Worm (Caenorhabditis elegans) whole organism, L4 larva: ENCODE results near the gene arx-5.

Source experiments
- F26F4.8 ChIP-seq: fragments of 200-800 bp; sonication (Bioruptor generic); conservative IDR thresholded peaks from 2 replicates; pipeline ENCODE4 v1.3.6; 2022; ENCODE audit warnings: missing genetic modification characterization, missing compliant biosample characterization
- F37D6.2 ChIP-seq: sonication (generic microtip); optimal IDR thresholded peaks from 2 replicates; lab custom pipeline; 2016; ENCODE audit warnings: mild to moderate bottlenecking, missing genetic modification characterization, missing compliant biosample characterization
- R02D3.7 ChIP-seq: fragments of 150-350 bp; sonication (generic microtip); optimal IDR thresholded peaks from 3 replicates; lab custom pipeline; 2014; ENCODE audit warnings: missing biosample characterization, missing genetic modification characterization
- T26A8.4 ChIP-seq: fragments of 200-800 bp; sonication (Bioruptor generic); IDR thresholded peaks from 2 replicates; pipeline ENCODE4 v1.3.6; 2022; ENCODE audit warnings: missing genetic modification characterization, missing compliant biosample characterization
- Y105C5A.15 ChIP-seq: fragments of 200-800 bp; sonication (Bioruptor generic); IDR thresholded peaks from 2 replicates; pipeline ENCODE4 v1.3.6; 2022; ENCODE audit warnings: missing genetic modification characterization, missing compliant biosample characterization
- Y48G9A.11 ChIP-seq: fragments of 200-800 bp; sonication (Bioruptor generic); IDR thresholded peaks from 2 replicates; pipeline ENCODE4 v1.3.6; 2022; ENCODE audit warnings: missing genetic modification reagents, missing genetic modification characterization, missing compliant biosample characterization
- Y5F2A.4 ChIP-seq: fragments of 200-800 bp; sonication (Bioruptor generic); optimal IDR thresholded peaks from 2 replicates; lab custom pipeline; 2018; ENCODE audit warnings: mild to moderate bottlenecking, missing genetic modification characterization, missing compliant biosample characterization
- ZK546.5 ChIP-seq, 2 experiments: sonication (generic microtip); optimal IDR thresholded peaks; 2 replicates each; lab custom pipeline; 2017; ENCODE audit warnings: missing biosample characterization in 2 of 2, missing genetic modification characterization in 2 of 2
- ama-1 ChIP-seq: fragments of 150-350 bp; optimal IDR thresholded peaks from 2 replicates; lab custom pipeline; 2014; ENCODE audit warnings: inconsistent platforms, mixed read lengths
- attf-4 ChIP-seq: sonication (generic microtip); optimal IDR thresholded peaks from 3 replicates; lab custom pipeline; 2017; ENCODE audit warnings: missing biosample characterization, missing genetic modification characterization
- ceh-44 ChIP-seq: fragments of 200-800 bp; sonication (Bioruptor generic); IDR thresholded peaks from 2 replicates; pipeline ENCODE4 v1.3.6; 2022; ENCODE audit warnings: missing genetic modification reagents, missing genetic modification characterization, missing compliant biosample characterization
- ceh-62 ChIP-seq: sonication (generic microtip); optimal IDR thresholded peaks from 2 replicates; lab custom pipeline; 2017; ENCODE audit warnings: missing biosample characterization, missing genetic modification characterization
- ceh-82 ChIP-seq: sonication (generic microtip); optimal IDR thresholded peaks from 2 replicates; lab custom pipeline; 2017; ENCODE audit warnings: missing biosample characterization, missing genetic modification characterization
- cey-2 ChIP-seq: sonication (generic microtip); optimal IDR thresholded peaks from 3 replicates; lab custom pipeline; 2017; ENCODE audit warnings: missing genetic modification characterization, mild to moderate bottlenecking, missing compliant biosample characterization, antibody characterized with exemption, borderline replicate concordance; ENCODE audit not compliant: insufficient read depth
- ctbp-1 ChIP-seq: fragments of 200-800 bp; sonication (Bioruptor generic); IDR thresholded peaks from 2 replicates; pipeline ENCODE4 v1.3.6; 2022; ENCODE audit warnings: missing genetic modification reagents, missing genetic modification characterization, missing compliant biosample characterization
- daf-19 ChIP-seq: fragments of 200-800 bp; sonication (Bioruptor generic); conservative IDR thresholded peaks from 2 replicates; pipeline ENCODE4 v1.3.6; 2022; ENCODE audit warnings: missing genetic modification characterization, missing compliant biosample characterization
- daf-8 ChIP-seq: fragments of 200-800 bp; sonication (Bioruptor generic); IDR thresholded peaks from 2 replicates; pipeline ENCODE4 v1.3.6; 2022; ENCODE audit warnings: missing genetic modification characterization, missing compliant biosample characterization
- dmd-6 ChIP-seq: fragments of 200-800 bp; sonication (Bioruptor generic); IDR thresholded peaks from 2 replicates; pipeline ENCODE4 v1.3.6; 2022; ENCODE audit warnings: missing genetic modification reagents, missing genetic modification characterization, missing compliant biosample characterization
- dmd-8 ChIP-seq: fragments of 200-800 bp; sonication (Bioruptor generic); IDR thresholded peaks from 2 replicates; pipeline ENCODE4 v1.3.6; 2022; ENCODE audit warnings: missing genetic modification characterization, missing compliant biosample characterization
- dmd-9 ChIP-seq: fragments of 200-800 bp; sonication (Bioruptor generic); IDR thresholded peaks from 2 replicates; pipeline ENCODE4 v1.3.6; 2022; ENCODE audit warnings: missing genetic modification reagents, missing genetic modification characterization, missing compliant biosample characterization
- duxl-1 ChIP-seq: sonication (generic microtip); optimal IDR thresholded peaks from 2 replicates; lab custom pipeline; 2016; ENCODE audit warnings: mild to moderate bottlenecking, missing genetic modification characterization, moderate library complexity, missing compliant biosample characterization; ENCODE audit not compliant: poor library complexity
- dve-1 ChIP-seq: sonication (generic microtip); optimal IDR thresholded peaks from 2 replicates; lab custom pipeline; 2017; ENCODE audit warnings: antibody characterized with exemption, mild to moderate bottlenecking, missing genetic modification characterization, missing compliant biosample characterization; ENCODE audit not compliant: insufficient read depth
- egl-43 ChIP-seq: fragments of 200-800 bp; sonication (Bioruptor generic); IDR thresholded peaks from 2 replicates; pipeline ENCODE4 v1.3.6; 2022; ENCODE audit warnings: missing genetic modification reagents, missing genetic modification characterization, missing compliant biosample characterization
- fkh-10 ChIP-seq: fragments of 150-350 bp; optimal IDR thresholded peaks from 2 replicates; lab custom pipeline; 2014; ENCODE audit warnings: missing biosample characterization, missing genetic modification reagents, missing genetic modification characterization
- hlh-11 ChIP-seq: fragments of 200-800 bp; sonication (Bioruptor generic); optimal IDR thresholded peaks from 2 replicates; lab custom pipeline; 2018; ENCODE audit warnings: mild to moderate bottlenecking, missing genetic modification characterization, missing compliant biosample characterization
- hlh-30 ChIP-seq: sonication (generic microtip); optimal IDR thresholded peaks from 2 replicates; lab custom pipeline; 2017; ENCODE audit warnings: antibody characterized with exemption, mild to moderate bottlenecking, missing genetic modification characterization, missing compliant biosample characterization; ENCODE audit not compliant: insufficient read depth
- hmg-1.1 ChIP-seq: fragments of 200-800 bp; sonication (Bioruptor generic); IDR thresholded peaks from 2 replicates; pipeline ENCODE4 v1.3.6; 2022; ENCODE audit warnings: missing genetic modification reagents, missing genetic modification characterization, missing compliant biosample characterization
- lin-1 ChIP-seq: fragments of 200-800 bp; sonication (Bioruptor generic); IDR thresholded peaks from 2 replicates; pipeline ENCODE4 v1.3.6; 2022; ENCODE audit warnings: missing genetic modification reagents, missing genetic modification characterization, missing compliant biosample characterization
- lin-13 ChIP-seq: fragments of 150-350 bp; optimal IDR thresholded peaks from 2 replicates; lab custom pipeline; 2014; ENCODE audit warnings: missing biosample characterization, missing genetic modification reagents, missing genetic modification characterization
- lin-29 ChIP-seq: fragments of 200-800 bp; sonication (Bioruptor generic); IDR thresholded peaks from 2 replicates; pipeline ENCODE4 v1.3.6; 2022; ENCODE audit warnings: missing genetic modification reagents, missing genetic modification characterization, missing compliant biosample characterization
- lin-38 ChIP-seq: fragments of 200-800 bp; sonication (Bioruptor generic); IDR thresholded peaks from 2 replicates; pipeline ENCODE4 v1.3.6; 2022; ENCODE audit warnings: missing genetic modification reagents, missing genetic modification characterization, missing compliant biosample characterization
- lin-39 ChIP-seq: fragments of 150-350 bp; optimal IDR thresholded peaks from 2 replicates; lab custom pipeline; 2014; ENCODE audit warnings: missing biosample characterization, missing genetic modification reagents, missing genetic modification characterization
- lsy-2 ChIP-seq, 2 experiments: fragments of 150-350 bp in 1 of 2; sonication (generic microtip) in 1 of 2; optimal IDR thresholded peaks; 2 replicates each; lab custom pipeline; 2014 to 2017; ENCODE audit warnings: missing biosample characterization in 2 of 2, missing genetic modification characterization in 2 of 2
- madf-9 ChIP-seq: fragments of 200-800 bp; sonication (Bioruptor generic); conservative IDR thresholded peaks from 2 replicates; pipeline ENCODE4 v1.3.6; 2022; ENCODE audit warnings: missing genetic modification reagents, missing genetic modification characterization, missing compliant biosample characterization
- mdl-1 ChIP-seq, 2 experiments: fragments of 150-350 bp in 1 of 2; sonication (generic microtip) in 1 of 2; optimal IDR thresholded peaks; 2 replicates each; lab custom pipeline; 2014 to 2017; ENCODE audit warnings: missing biosample characterization in 2 of 2, missing genetic modification characterization in 2 of 2
- mdt-29 ChIP-seq: fragments of 200-800 bp; sonication (Bioruptor generic); IDR thresholded peaks from 2 replicates; pipeline ENCODE4 v1.3.6; 2022; ENCODE audit warnings: missing genetic modification reagents, missing genetic modification characterization, missing compliant biosample characterization
- nhr-10 ChIP-seq: fragments of 150-350 bp; optimal IDR thresholded peaks from 2 replicates; lab custom pipeline; 2014; ENCODE audit warnings: missing biosample characterization, missing genetic modification characterization
- nhr-11 ChIP-seq: fragments of 150-350 bp; optimal IDR thresholded peaks from 2 replicates; lab custom pipeline; 2014; ENCODE audit warnings: missing biosample characterization, missing genetic modification characterization
- nhr-111 ChIP-seq: fragments of 200-800 bp; sonication (Bioruptor generic); optimal IDR thresholded peaks from 2 replicates; lab custom pipeline; 2018; ENCODE audit warnings: mild to moderate bottlenecking, missing genetic modification characterization, missing compliant biosample characterization
- nhr-28 ChIP-seq: fragments of 150-350 bp; optimal IDR thresholded peaks from 2 replicates; lab custom pipeline; 2014; ENCODE audit warnings: missing biosample characterization, missing genetic modification characterization
- nhr-42 ChIP-seq: fragments of 200-800 bp; sonication (Bioruptor generic); IDR thresholded peaks from 2 replicates; pipeline ENCODE4 v1.3.6; 2022; ENCODE audit warnings: missing genetic modification characterization, missing compliant biosample characterization
- nhr-48 ChIP-seq: sonication (generic microtip); optimal IDR thresholded peaks from 2 replicates; lab custom pipeline; 2016; ENCODE audit warnings: mild to moderate bottlenecking, missing genetic modification characterization, missing compliant biosample characterization
- nhr-77 ChIP-seq: fragments of 150-350 bp; optimal IDR thresholded peaks from 2 replicates; lab custom pipeline; 2014; ENCODE audit warnings: missing biosample characterization, missing genetic modification characterization
- saeg-2 ChIP-seq: fragments of 200-800 bp; sonication (Bioruptor generic); IDR thresholded peaks from 2 replicates; pipeline ENCODE4 v1.3.6; 2022; ENCODE audit warnings: missing genetic modification reagents, missing genetic modification characterization, missing compliant biosample characterization
- skn-1 ChIP-seq: fragments of 150-350 bp; optimal IDR thresholded peaks from 2 replicates; lab custom pipeline; 2014; ENCODE audit warnings: missing biosample characterization, missing genetic modification characterization
- tra-1 ChIP-seq: fragments of 200-800 bp; sonication (Bioruptor generic); IDR thresholded peaks from 2 replicates; pipeline ENCODE4 v1.3.6; 2022; ENCODE audit warnings: missing genetic modification reagents, missing genetic modification characterization, missing compliant biosample characterization
- unc-130 ChIP-seq: sonication (generic microtip); optimal IDR thresholded peaks from 2 replicates; lab custom pipeline; 2016; ENCODE audit warnings: missing genetic modification reagents, missing genetic modification characterization, missing compliant biosample characterization
- unc-39 ChIP-seq: sonication (generic microtip); optimal IDR thresholded peaks from 2 replicates; lab custom pipeline; 2017; ENCODE audit warnings: missing biosample characterization, missing genetic modification characterization
- vab-7 ChIP-seq: fragments of 200-800 bp; sonication (Bioruptor generic); IDR thresholded peaks from 2 replicates; pipeline ENCODE4 v1.3.6; 2022; ENCODE audit warnings: missing genetic modification reagents, missing genetic modification characterization, missing compliant biosample characterization
- zfp-2 ChIP-seq: sonication (generic microtip); optimal IDR thresholded peaks from 2 replicates; lab custom pipeline; 2016; ENCODE audit warnings: mild to moderate bottlenecking, missing genetic modification characterization, missing compliant biosample characterization
- zfp-3 ChIP-seq: fragments of 200-800 bp; sonication (Bioruptor generic); conservative IDR thresholded peaks from 2 replicates; pipeline ENCODE4 v1.3.6; 2022; ENCODE audit warnings: missing genetic modification reagents, missing genetic modification characterization, missing compliant biosample characterization
- ztf-7 ChIP-seq: fragments of 150-350 bp; optimal IDR thresholded peaks from 2 replicates; lab custom pipeline; 2014; ENCODE audit warnings: missing biosample characterization, missing genetic modification characterization

The arx-5 gene

DNA sequence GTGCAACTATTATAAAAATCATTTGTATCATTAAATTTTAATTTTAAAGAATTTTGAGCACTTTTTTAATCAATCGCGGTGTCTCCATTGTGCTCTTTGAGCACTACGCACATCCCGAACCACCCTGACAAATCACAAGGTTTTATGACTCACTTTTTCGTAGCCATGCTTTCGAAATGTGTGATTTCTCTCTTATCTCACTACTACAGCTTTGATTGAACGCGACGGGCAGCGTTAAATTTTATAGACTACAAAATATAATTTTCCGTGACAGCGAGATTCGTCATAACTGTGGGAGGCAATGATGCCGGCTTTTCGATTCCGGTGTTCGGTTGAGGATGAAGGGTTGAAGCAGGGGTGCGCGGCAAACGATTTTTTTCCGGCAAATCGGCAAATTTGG lies 31.8 kb upstream of the arx-5 start (continued):
- TF ChIP-seq zfp-3 (GFP tag; lab: Robert Waterston, UW) (no peak), nhr-48 (no peak), nhr-10 (no peak), daf-8 (GFP tag; lab: Robert Waterston, UW) (no peak), unc-130 (no peak), ZK546.5 (tag; optimal IDR thresholded peaks at IDR 0.05; lab: Kevin White, UChicago) (no peak), ceh-62 (tag; lab: Kevin White, UChicago) (no peak), F37D6.2 (tag; lab: Kevin White, UChicago) (no peak), nhr-77 (tag; lab: Kevin White, UChicago) (no peak), unc-39 (no peak), egl-43 (no peak), R02D3.7 (tag; lab: Kevin White, UChicago) (no peak), T26A8.4 (GFP tag; lab: Robert Waterston, UW) (no peak), ama-1 (no peak), F26F4.8 (GFP tag; lab: Robert Waterston, UW) (no peak), duxl-1 (tag; lab: Kevin White, UChicago) (no peak), dmd-8 (no peak), zfp-2 (tag; lab: Kevin White, UChicago) (no peak), lin-39 (tag; lab: Kevin White, UChicago) (no peak), nhr-42 (no peak), Y5F2A.4 (GFP tag; lab: Kevin White, UChicago) (no peak), dmd-9 (no peak), saeg-2 (no peak), nhr-11 (tag; lab: Kevin White, UChicago) (no peak), madf-9 (GFP tag; lab: Robert Waterston, UW) (no peak), fkh-10 (GFP tag; lab: Kevin White, UChicago) (no peak), lin-1 (GFP tag; lab: Robert Waterston, UW) (no peak), lin-29 (no peak), hlh-30 (tag; lab: Kevin White, UChicago) (peak; percentile 47), mdl-1 (tag; optimal IDR thresholded peaks at IDR 0.05; lab: Kevin White, UChicago) (no peak), ceh-44 (GFP tag; lab: Robert Waterston, UW) (no peak), ceh-82 (tag; lab: Kevin White, UChicago) (no peak), hlh-11 (tag; lab: Kevin White, UChicago) (peak; percentile 75), Y105C5A.15 (no peak), hmg-1.1 (no peak), attf-4 (no peak), dmd-6 (GFP tag; lab: Robert Waterston, UW) (peak; percentile 88), Y48G9A.11 (GFP tag; lab: Robert Waterston, UW) (no peak), vab-7 (no peak), mdt-29 (GFP tag; lab: Robert Waterston, UW) (no peak)

DNA sequence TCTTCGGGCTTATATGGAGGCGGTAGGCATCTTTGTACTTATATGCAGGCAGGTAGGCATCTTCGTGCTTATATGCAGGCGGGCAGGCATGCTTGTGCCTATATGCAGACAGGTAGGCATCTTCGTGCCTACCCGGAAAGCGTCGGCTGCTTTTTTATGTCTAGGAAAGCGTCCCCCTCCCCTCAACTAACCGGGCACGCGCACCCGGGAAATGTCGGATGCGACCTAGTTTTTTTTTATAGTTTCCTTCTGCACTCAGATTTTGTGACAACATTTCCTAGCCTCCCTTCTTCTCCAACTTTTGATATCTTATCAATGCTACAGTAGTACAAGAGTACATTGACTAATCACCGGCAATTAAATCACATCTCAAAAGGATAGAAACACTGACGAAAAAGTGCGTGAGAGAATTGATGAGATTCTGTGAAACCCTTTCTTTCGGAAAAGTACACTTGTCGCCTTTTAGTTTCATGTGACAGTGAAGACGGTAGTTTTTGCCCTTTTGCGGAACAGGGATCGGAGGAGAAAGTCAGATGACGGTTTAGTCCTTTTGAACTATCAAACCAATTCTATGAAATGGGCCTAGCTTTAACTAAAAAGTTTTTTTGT lies 31.2 kb upstream of the arx-5 start:
- TF ChIP-seq daf-19 (GFP tag; lab: Robert Waterston, UW) (no peak), ctbp-1 (no peak), dmd-8 (no peak), F37D6.2 (tag; lab: Kevin White, UChicago) (no peak), skn-1 (tag; lab: Kevin White, UChicago) (no peak), nhr-28 (tag; lab: Kevin White, UChicago) (peak; percentile 94), dmd-6 (GFP tag; lab: Robert Waterston, UW) (peak; percentile 35; the same call in 1 of the 2 replicates), unc-39 (no peak), mdl-1 (tag; optimal IDR thresholded peaks at IDR 0.05; lab: Kevin White, UChicago) (peak; percentile 21 to 63), lin-13 (GFP tag; lab: Kevin White, UChicago) (no peak), dve-1 (tag; lab: Kevin White, UChicago) (peak; percentile 67), tra-1 (0 out of 2 replicates have a peak, but pooled peaks have one; percentile 12), nhr-111 (no peak), ztf-7 (tag; lab: Kevin White, UChicago) (no peak), zfp-3 (GFP tag; lab: Robert Waterston, UW) (no peak), lsy-2 (tag; optimal IDR thresholded peaks at IDR 0.05; lab: Kevin White, UChicago) (peak in 1 of 2 experiments; percentile 45), T26A8.4 (GFP tag; lab: Robert Waterston, UW) (no peak), lin-38 (no peak), cey-2 (tag; lab: Kevin White, UChicago) (peak; percentile 39)
